Fruit fly (Drosophila melanogaster) whole organism, embryonic: ENCODE measurements around the gene Fum1.

Experiments used
- B-H1 ChIP-seq: fragments of 200-800 bp; sonication (Bioruptor generic); IDR thresholded peaks from 3 replicates; pipeline ENCODE4 v1.3.6; 2022; ENCODE audit warnings: missing biosample characterization, missing genetic modification characterization
- Bteb2 ChIP-seq: fragments of 200-800 bp; sonication (Bioruptor generic); optimal IDR thresholded peaks from 2 replicates; lab custom pipeline; 2016; ENCODE audit warnings: missing biosample characterization, missing genetic modification characterization
- CG10462 ChIP-seq: fragments of 200-800 bp; sonication (Bioruptor generic); optimal IDR thresholded peaks from 2 replicates; lab custom pipeline; 2016; ENCODE audit warnings: missing biosample characterization, missing genetic modification characterization
- CG10543 ChIP-seq: fragments of 200-800 bp; sonication (Bioruptor generic); optimal IDR thresholded peaks from 3 replicates; lab custom pipeline; 2017; ENCODE audit warnings: missing biosample characterization, mild to moderate bottlenecking, missing genetic modification characterization, moderate library complexity
- CG13424 ChIP-seq: fragments of 200-800 bp; sonication (Bioruptor generic); optimal IDR thresholded peaks from 2 replicates; lab custom pipeline; 2019; ENCODE audit warnings: missing biosample characterization, mild to moderate bottlenecking, missing genetic modification characterization, moderate library complexity
- CG13624 ChIP-seq: fragments of 200-800 bp; sonication (Bioruptor generic); optimal IDR thresholded peaks from 2 replicates; lab custom pipeline; 2016; ENCODE audit warnings: missing biosample characterization, missing genetic modification characterization
- CG14014 ChIP-seq: fragments of 200-800 bp; sonication (Bioruptor generic); IDR thresholded peaks from 2 replicates; pipeline ENCODE4 v1.3.6; 2022; ENCODE audit warnings: missing biosample characterization, missing genetic modification characterization
- CG14667 ChIP-seq: fragments of 200-800 bp; sonication (Bioruptor generic); IDR thresholded peaks from 2 replicates; pipeline ENCODE4 v1.3.6; 2022; ENCODE audit warnings: missing biosample characterization, missing genetic modification characterization
- CG15269 ChIP-seq: fragments of 200-800 bp; sonication (Bioruptor generic); optimal IDR thresholded peaks from 2 replicates; lab custom pipeline; 2018; ENCODE audit warnings: missing biosample characterization, mild to moderate bottlenecking, missing genetic modification characterization, moderate library complexity
- CG17359 ChIP-seq: fragments of 200-800 bp; sonication (Bioruptor generic); optimal IDR thresholded peaks from 3 replicates; lab custom pipeline; 2018; ENCODE audit warnings: missing biosample characterization, mild to moderate bottlenecking, missing genetic modification characterization, moderate library complexity
- CG18011 ChIP-seq: fragments of 200-800 bp; sonication (Bioruptor generic); optimal IDR thresholded peaks from 2 replicates; lab custom pipeline; 2017; ENCODE audit warnings: missing biosample characterization, missing genetic modification characterization, mild to moderate bottlenecking, moderate library complexity, missing genotype
- CG30020 ChIP-seq: fragments of 200-800 bp; optimal IDR thresholded peaks from 2 replicates; lab custom pipeline; 2019; ENCODE audit warnings: missing biosample characterization, mild to moderate bottlenecking, missing genetic modification characterization, moderate library complexity
- CG34376 ChIP-seq: fragments of 200-800 bp; sonication (Bioruptor generic); optimal IDR thresholded peaks from 2 replicates; lab custom pipeline; 2018; ENCODE audit warnings: missing biosample characterization, mild to moderate bottlenecking, missing genetic modification characterization
- CG6654 ChIP-seq: fragments of 200-800 bp; sonication (Bioruptor generic); optimal IDR thresholded peaks from 2 replicates; lab custom pipeline; 2017; ENCODE audit warnings: missing biosample characterization, mild to moderate bottlenecking, missing genetic modification characterization
- CG6689 ChIP-seq: fragments of 200-800 bp; sonication (Bioruptor generic); IDR thresholded peaks from 2 replicates; pipeline ENCODE4 v1.3.6; 2022; ENCODE audit warnings: missing biosample characterization, missing genetic modification characterization
- CG8765 ChIP-seq: fragments of 200-800 bp; sonication (Bioruptor generic); IDR thresholded peaks from 2 replicates; pipeline ENCODE4 v1.3.6; 2022; ENCODE audit warnings: missing biosample characterization, missing genetic modification characterization
- CG9609 ChIP-seq: fragments of 200-800 bp; sonication (Bioruptor generic); optimal IDR thresholded peaks from 3 replicates; lab custom pipeline; 2016; ENCODE audit warnings: missing biosample characterization, missing genetic modification characterization
- Deaf1 ChIP-seq: fragments of 200-800 bp; optimal IDR thresholded peaks from 3 replicates; lab custom pipeline; 2019; ENCODE audit warnings: missing biosample characterization, mild to moderate bottlenecking, missing genetic modification characterization, moderate library complexity
- Ets65A ChIP-seq: fragments of 200-800 bp; sonication (Bioruptor generic); peaks from one replicate; lab custom pipeline; 2016; ENCODE audit warnings: missing biosample characterization, missing genetic modification characterization
- HHEX ChIP-seq: fragments of 200-800 bp; sonication (Bioruptor generic); optimal IDR thresholded peaks from 3 replicates; lab custom pipeline; 2017; ENCODE audit warnings: missing biosample characterization, mild to moderate bottlenecking, missing genetic modification characterization, missing genetic modification reagents
- Lhr ChIP-seq: fragments of 200-800 bp; sonication (Bioruptor generic); optimal IDR thresholded peaks from 3 replicates; lab custom pipeline; 2017; ENCODE audit warnings: mild to moderate bottlenecking, missing biosample characterization, missing genetic modification reagents, missing genetic modification characterization
- Mrtf ChIP-seq: fragments of 200-800 bp; sonication (Bioruptor generic); IDR thresholded peaks from 3 replicates; pipeline ENCODE4 v1.3.6; 2022; ENCODE audit warnings: missing biosample characterization, missing genetic modification characterization
- Myb ChIP-seq: fragments of 200-800 bp; sonication (Bioruptor generic); optimal IDR thresholded peaks from 2 replicates; lab custom pipeline; 2016; ENCODE audit warnings: missing biosample characterization, missing genetic modification characterization
- ab ChIP-seq: fragments of 200-800 bp; sonication (Bioruptor generic); optimal IDR thresholded peaks from 2 replicates; lab custom pipeline; 2016; ENCODE audit warnings: missing biosample characterization, missing genetic modification characterization
- az2 ChIP-seq: fragments of 200-800 bp; sonication (Bioruptor generic); optimal IDR thresholded peaks from 3 replicates; lab custom pipeline; 2016; ENCODE audit warnings: missing biosample characterization, missing genetic modification characterization
- bbx ChIP-seq: fragments of 200-800 bp; sonication (Bioruptor generic); IDR thresholded peaks from 2 replicates; pipeline ENCODE4 v1.3.6; 2022; ENCODE audit warnings: missing biosample characterization, missing genetic modification characterization; ENCODE audit not compliant: partially characterized antibody
- bsh ChIP-seq, 2 experiments: fragments of 200-800 bp; sonication (Bioruptor generic); optimal IDR thresholded peaks; 2 replicates each; lab custom pipeline; 2017 to 2018; ENCODE audit warnings: mild to moderate bottlenecking in 2 of 2, missing biosample characterization in 2 of 2, missing genetic modification characterization in 2 of 2, moderate library complexity in 1 of 2
- cg ChIP-seq: fragments of 200-800 bp; sonication (Bioruptor generic); optimal IDR thresholded peaks from 3 replicates; lab custom pipeline; 2019; ENCODE audit warnings: missing biosample characterization, mild to moderate bottlenecking, missing genetic modification characterization, moderate library complexity
- dmrt99B ChIP-seq: fragments of 200-800 bp; sonication (Bioruptor generic); optimal IDR thresholded peaks from 2 replicates; lab custom pipeline; 2018; ENCODE audit warnings: missing biosample characterization, mild to moderate bottlenecking, missing genetic modification characterization, moderate library complexity
- kah ChIP-seq: fragments of 200-800 bp; sonication (Bioruptor generic); optimal IDR thresholded peaks from 2 replicates; lab custom pipeline; 2018; ENCODE audit warnings: missing biosample characterization, mild to moderate bottlenecking, missing genetic modification characterization
- kay ChIP-seq: fragments of 200-800 bp; sonication (Bioruptor generic); optimal IDR thresholded peaks from 2 replicates; lab custom pipeline; 2016; ENCODE audit warnings: missing biosample characterization, missing genetic modification characterization
- pita ChIP-seq: fragments of 200-800 bp; sonication (Bioruptor generic); optimal IDR thresholded peaks from 2 replicates; lab custom pipeline; 2017; ENCODE audit warnings: missing biosample characterization, mild to moderate bottlenecking, missing genetic modification characterization
- rib ChIP-seq: fragments of 200-800 bp; sonication (Bioruptor generic); IDR thresholded peaks from 2 replicates; pipeline ENCODE4 v1.3.6; 2022; ENCODE audit warnings: missing biosample characterization, missing genetic modification characterization
- schlank ChIP-seq: fragments of 200-800 bp; sonication (Bioruptor generic); optimal IDR thresholded peaks from 2 replicates; lab custom pipeline; 2018; ENCODE audit warnings: missing biosample characterization, mild to moderate bottlenecking, missing genetic modification characterization
- sug ChIP-seq: fragments of 200-800 bp; optimal IDR thresholded peaks from 2 replicates; lab custom pipeline; 2019; ENCODE audit warnings: missing biosample characterization, mild to moderate bottlenecking, missing genetic modification characterization, moderate library complexity
- tgo ChIP-seq: fragments of 200-800 bp; sonication (Bioruptor generic); IDR thresholded peaks from 3 replicates; pipeline ENCODE4 v1.3.6; 2022; ENCODE audit warnings: missing biosample characterization, missing genetic modification characterization
- tup ChIP-seq: fragments of 200-800 bp; sonication (Bioruptor generic); optimal IDR thresholded peaks from 2 replicates; lab custom pipeline; 2016; ENCODE audit warnings: missing biosample characterization, mild to moderate bottlenecking, missing genetic modification characterization, moderate library complexity
- zfh1 ChIP-seq: fragments of 200-800 bp; sonication (Bioruptor generic); IDR thresholded peaks from 3 replicates; pipeline ENCODE4 v1.3.6; 2022; ENCODE audit warnings: missing biosample characterization, missing genetic modification characterization

Gene Fum1

DNA sequence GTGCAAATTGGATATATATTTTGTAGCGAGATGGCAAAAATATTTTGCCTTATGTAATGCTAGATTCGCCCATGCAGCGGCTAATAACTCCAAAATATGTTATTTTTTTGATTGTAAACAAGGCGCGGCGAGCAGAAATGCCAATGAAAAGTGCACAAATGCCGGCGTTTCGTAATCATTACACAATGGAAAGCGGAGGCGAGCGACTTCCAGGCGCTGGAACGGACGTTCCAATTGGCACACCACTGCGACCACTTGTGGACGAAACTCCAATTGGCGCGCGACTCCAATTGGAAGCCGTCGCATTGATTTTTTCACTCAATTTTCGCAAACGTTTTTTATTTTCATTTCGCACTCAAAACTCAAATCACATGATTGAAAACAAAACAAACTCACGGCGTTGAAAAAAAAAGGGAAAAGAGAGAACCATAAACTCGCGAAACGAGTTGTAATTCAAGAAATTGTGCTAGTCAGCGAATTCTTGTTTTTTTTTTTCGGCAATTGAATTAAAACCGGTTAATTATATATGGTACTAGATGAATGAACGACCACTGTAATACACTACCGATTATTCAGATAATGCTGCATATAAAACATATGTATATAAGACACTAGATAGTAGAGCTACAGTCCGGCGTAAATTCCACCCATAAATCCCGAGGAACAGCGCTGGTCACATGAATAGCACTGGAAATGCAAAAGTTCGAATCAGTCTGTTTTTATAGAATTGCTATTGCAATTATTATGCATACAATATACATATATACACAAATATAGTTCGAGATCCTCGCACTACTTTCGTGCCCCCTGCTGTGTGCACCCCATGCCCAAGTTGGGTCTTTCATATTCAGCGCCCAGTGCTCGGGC, 644 bp downstream of the Fum1 start, which contains the start of gene ND-ASHI (continued):
- peak; percentile 94 for TF ChIP-seq tgo (GFP tag; lab: Robert Waterston, UW)
- TF ChIP-seq CG8765 (GFP tag; lab: Robert Waterston, UW), result peak; percentile 94
- peak; percentile 79 for TF ChIP-seq Lhr (GFP tag; lab: Kevin White, UChicago)
- TF ChIP-seq Myb (GFP tag; lab: Kevin White, UChicago), result peak; percentile 79
- TF ChIP-seq B-H1, result peak; percentile 91
- peak; percentile 97 for TF ChIP-seq CG14014
- TF ChIP-seq pita (GFP tag; lab: Kevin White, UChicago), result no peak
- no peak for TF ChIP-seq cg (GFP tag; lab: Kevin White, UChicago)
- TF ChIP-seq, all 482 proteins: peak for 412

DNA sequence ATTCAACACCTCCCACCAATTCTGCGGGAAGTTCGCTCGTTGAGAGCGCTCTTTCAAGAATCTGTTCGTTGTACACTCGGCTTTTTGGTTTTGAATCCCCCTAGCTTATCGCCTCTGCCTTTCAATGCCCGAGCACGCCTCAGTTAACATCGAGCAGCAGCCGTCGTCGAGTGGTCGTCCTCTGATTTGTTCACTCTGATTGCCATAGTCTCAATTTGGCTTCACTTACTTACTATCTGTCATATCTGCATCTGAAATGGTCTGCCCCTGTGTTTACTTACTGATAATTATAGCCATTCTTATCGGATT, 1.2 kb downstream of the Fum1 start:
- TF ChIP-seq Mrtf (GFP tag; lab: Robert Waterston, UW) (no peak), CG17359 (tag; lab: Kevin White, UChicago) (no peak), tup (no peak), rib (GFP tag; lab: Robert Waterston, UW) (peak; percentile 6; the same call in 1 of the 2 replicates), Bteb2 (no peak), CG34376 (GFP tag; lab: Kevin White, UChicago) (peak; percentile 73), Deaf1 (peak; percentile 87), CG14014 (no peak), HHEX (GFP tag; lab: Kevin White, UChicago) (no peak), CG9609 (GFP tag; lab: Kevin White, UChicago) (no peak), ab (GFP tag; lab: Kevin White, UChicago) (no peak), schlank (no peak), CG10462 (GFP tag; lab: Kevin White, UChicago) (no peak), dmrt99B (no peak), CG10543 (GFP tag; lab: Kevin White, UChicago) (peak; percentile 56), bbx (GFP tag; lab: Robert Waterston, UW) (no peak), CG30020 (no peak), CG18011 (no peak), CG6689 (GFP tag; lab: Robert Waterston, UW) (no peak), CG6654 (no peak), CG13424 (tag; lab: Kevin White, UChicago) (no peak), CG14667 (GFP tag; lab: Robert Waterston, UW) (no peak), zfh1 (no peak), CG15269 (no peak), kay (GFP tag; lab: Kevin White, UChicago) (no peak), bsh (GFP tag; optimal IDR thresholded peaks at IDR 0.05; lab: Kevin White, UChicago) (no peak), pita (GFP tag; lab: Kevin White, UChicago) (no peak), sug (tag; lab: Kevin White, UChicago) (peak; percentile 40), az2 (GFP tag; lab: Kevin White, UChicago) (no peak)

DNA sequence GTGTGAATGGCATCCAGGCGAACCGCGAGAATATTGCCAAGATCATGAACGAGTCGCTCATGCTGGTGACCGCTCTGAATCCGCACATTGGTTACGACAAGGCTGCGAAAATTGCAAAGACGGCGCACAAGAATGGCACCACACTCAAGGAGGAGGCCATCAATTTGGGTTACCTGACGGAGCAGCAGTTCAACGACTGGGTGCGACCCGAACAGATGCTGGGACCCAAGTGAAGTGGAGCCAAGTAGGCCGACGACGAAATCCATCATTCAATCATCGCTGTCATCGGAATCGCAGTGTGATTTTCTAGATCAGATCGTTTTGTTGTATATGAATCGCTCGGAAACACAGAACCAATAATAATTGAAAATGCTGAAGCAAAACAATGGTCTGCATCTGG, 3.2 kb downstream of the Fum1 start, which contains the start of gene Fum2:
Fum2 (plus strand) TSS at position 301 of the 400 bp plus-strand sequence.
- TF ChIP-seq kah (no peak), CG13624 (no peak), Ets65A (GFP tag; lab: Kevin White, UChicago) (peak; percentile 26)
- TF ChIP-seq, all 482 proteins: peak for 1
